Worm (Caenorhabditis elegans) whole organism, L4/young adult: ENCODE results near the gene zipt-13.

ENCODE experiments used
- W03F9.2 ChIP-seq: fragments of 150-350 bp; optimal IDR thresholded peaks from 2 replicates; lab custom pipeline; 2014; ENCODE audit warnings: missing biosample characterization, missing genetic modification characterization
- dao-5 ChIP-seq: sonication (generic microtip); optimal IDR thresholded peaks from 2 replicates; lab custom pipeline; 2016; ENCODE audit warnings: missing genotype, missing genetic modification characterization, moderate library complexity, missing compliant biosample characterization
- him-1 ChIP-seq: sonication (generic microtip); optimal IDR thresholded peaks from 2 replicates; lab custom pipeline; 2016; ENCODE audit warnings: missing genotype, missing genetic modification reagents, missing genetic modification characterization, missing compliant biosample characterization

ce11 chrX:10252781-10253180 is 16.0 kb upstream of the zipt-13 start, which contains the start of gene C14H10.2:
- TF ChIP-seq him-1 (no peak), W03F9.2 (tag; lab: Kevin White, UChicago) (no peak), dao-5 (tag; lab: Kevin White, UChicago) (no peak)
